Fruit fly (Drosophila melanogaster) whole organism, embryonic: ENCODE results near the gene Fgop2.
A peak's percentile ranks its signal among the peaks of the same experiment; 100 is the strongest.

Experiments
- Ada2b ChIP-seq: fragments of 200-800 bp; sonication (Bioruptor generic); IDR thresholded peaks from 2 replicates; pipeline ENCODE4 v1.3.6; 2022; ENCODE audit warnings: missing biosample characterization, missing genetic modification characterization
- Adf1 ChIP-seq: fragments of 200-800 bp; sonication (Bioruptor generic); IDR thresholded peaks from 2 replicates; pipeline ENCODE4 v1.3.6; 2022; ENCODE audit warnings: missing biosample characterization, missing genetic modification characterization
- Bgb ChIP-seq: fragments of 200-800 bp; sonication (Bioruptor generic); IDR thresholded peaks from 2 replicates; pipeline ENCODE4 v1.3.6; 2022; ENCODE audit warnings: missing biosample characterization, missing genetic modification characterization; ENCODE audit not compliant: partially characterized antibody
- CG1024 ChIP-seq: fragments of 200-800 bp; sonication (Bioruptor generic); IDR thresholded peaks from 2 replicates; pipeline ENCODE4 v1.3.6; 2022; ENCODE audit warnings: missing biosample characterization, missing genetic modification characterization
- CG10543 ChIP-seq: fragments of 200-800 bp; sonication (Bioruptor generic); optimal IDR thresholded peaks from 3 replicates; lab custom pipeline; 2017; ENCODE audit warnings: missing biosample characterization, mild to moderate bottlenecking, missing genetic modification characterization, moderate library complexity
- CG10959 ChIP-seq: fragments of 200-800 bp; sonication (Bioruptor generic); IDR thresholded peaks from 2 replicates; pipeline ENCODE4 v1.3.6; 2022; ENCODE audit warnings: missing biosample characterization, missing genetic modification characterization
- CG14860 ChIP-seq: fragments of 200-800 bp; sonication (Bioruptor generic); IDR thresholded peaks from 3 replicates; pipeline ENCODE4 v1.3.6; 2022; ENCODE audit warnings: missing biosample characterization, missing genetic modification characterization; ENCODE audit not compliant: partially characterized antibody
- CG15479 ChIP-seq: fragments of 200-800 bp; sonication (Bioruptor generic); optimal IDR thresholded peaks from 3 replicates; lab custom pipeline; 2019; ENCODE audit warnings: missing biosample characterization, mild to moderate bottlenecking, missing genetic modification characterization, moderate library complexity
- CG17385 ChIP-seq: fragments of 200-800 bp; sonication (Bioruptor generic); optimal IDR thresholded peaks from 3 replicates; lab custom pipeline; 2018; ENCODE audit warnings: missing biosample characterization, mild to moderate bottlenecking, missing genetic modification characterization
- CG2202 ChIP-seq: fragments of 200-800 bp; sonication (Bioruptor generic); optimal IDR thresholded peaks from 2 replicates; lab custom pipeline; 2018; ENCODE audit warnings: missing biosample characterization, mild to moderate bottlenecking, missing genetic modification characterization
- CG32767 ChIP-seq: fragments of 200-800 bp; sonication (Bioruptor generic); IDR thresholded peaks from 2 replicates; pipeline ENCODE4 v1.3.6; 2022; ENCODE audit warnings: missing biosample characterization, missing genetic modification characterization
- CG33557 ChIP-seq: fragments of 200-800 bp; sonication (Bioruptor generic); optimal IDR thresholded peaks from 2 replicates; lab custom pipeline; 2019; ENCODE audit warnings: missing biosample characterization, mild to moderate bottlenecking, missing genetic modification characterization, moderate library complexity
- CG8924 ChIP-seq: fragments of 200-800 bp; optimal IDR thresholded peaks from 3 replicates; lab custom pipeline; 2019; ENCODE audit warnings: missing biosample characterization, mild to moderate bottlenecking, missing genetic modification characterization, moderate library complexity
- CG9437 ChIP-seq: fragments of 200-800 bp; sonication (Bioruptor generic); optimal IDR thresholded peaks from 2 replicates; lab custom pipeline; 2018; ENCODE audit warnings: missing biosample characterization, mild to moderate bottlenecking, missing genetic modification characterization
- Dbx ChIP-seq: fragments of 200-800 bp; sonication (Bioruptor generic); IDR thresholded peaks from 3 replicates; pipeline ENCODE4 v1.3.6; 2022; ENCODE audit warnings: missing biosample characterization, missing genetic modification characterization
- Deaf1 ChIP-seq: fragments of 200-800 bp; optimal IDR thresholded peaks from 3 replicates; lab custom pipeline; 2019; ENCODE audit warnings: missing biosample characterization, mild to moderate bottlenecking, missing genetic modification characterization, moderate library complexity
- Gug ChIP-seq: fragments of 200-800 bp; sonication (Bioruptor generic); IDR thresholded peaks from 4 replicates; pipeline ENCODE4 v1.3.6; 2022; ENCODE audit warnings: missing biosample characterization, missing genetic modification characterization
- HmgD ChIP-seq: fragments of 200-800 bp; sonication (Bioruptor generic); optimal IDR thresholded peaks from 3 replicates; lab custom pipeline; 2016; ENCODE audit warnings: missing biosample characterization, missing genetic modification characterization
- Hmr ChIP-seq: fragments of 200-800 bp; sonication (Bioruptor generic); optimal IDR thresholded peaks from 3 replicates; lab custom pipeline; 2017; ENCODE audit warnings: mild to moderate bottlenecking, missing biosample characterization, missing genetic modification reagents, missing genetic modification characterization
- Hr39 ChIP-seq: fragments of >200 bp; optimal IDR thresholded peaks from 2 replicates; lab custom pipeline; 2017
- MESR4 ChIP-seq: fragments of 200-800 bp; sonication (Bioruptor generic); optimal IDR thresholded peaks from 2 replicates; lab custom pipeline; 2018; ENCODE audit warnings: missing biosample characterization, mild to moderate bottlenecking, missing genetic modification characterization, moderate library complexity
- Med ChIP-seq: fragments of 200-800 bp; sonication (Bioruptor generic); peaks from one replicate; lab custom pipeline; 2016; ENCODE audit warnings: missing biosample characterization, missing genetic modification characterization, mild to moderate bottlenecking, inconsistent platforms, moderate library complexity
- Myb ChIP-seq: fragments of 200-800 bp; sonication (Bioruptor generic); optimal IDR thresholded peaks from 2 replicates; lab custom pipeline; 2016; ENCODE audit warnings: missing biosample characterization, missing genetic modification characterization
- Nf-YB ChIP-seq: fragments of 200-800 bp; sonication (Bioruptor generic); optimal IDR thresholded peaks from 3 replicates; lab custom pipeline; 2019; ENCODE audit warnings: missing biosample characterization, mild to moderate bottlenecking, missing genetic modification characterization, moderate library complexity
- Pdp1 ChIP-seq, 2 experiments: fragments of 200-800 bp; sonication (Bioruptor generic); optimal IDR thresholded peaks; 3 replicates each; lab custom pipeline; 2016; ENCODE audit warnings: missing biosample characterization in 2 of 2, missing genetic modification characterization in 2 of 2, mild to moderate bottlenecking in 1 of 2, moderate library complexity in 1 of 2
- Taf1 ChIP-seq: fragments of 200-800 bp; sonication (Bioruptor generic); IDR thresholded peaks from 2 replicates; pipeline ENCODE4 v1.3.6; 2022; ENCODE audit warnings: missing biosample characterization, missing genetic modification characterization
- Vsx1 ChIP-seq: fragments of 200-800 bp; sonication (Bioruptor generic); optimal IDR thresholded peaks from 2 replicates; lab custom pipeline; 2017; ENCODE audit warnings: missing biosample characterization, mild to moderate bottlenecking, missing genetic modification characterization, missing genetic modification reagents
- YL-1 ChIP-seq: fragments of 200-800 bp; sonication (Bioruptor generic); optimal IDR thresholded peaks from 3 replicates; lab custom pipeline; 2017; ENCODE audit warnings: missing biosample characterization, mild to moderate bottlenecking, missing genetic modification characterization
- abd-A ChIP-seq: fragments of 200-800 bp; sonication (Bioruptor generic); optimal IDR thresholded peaks from 3 replicates; lab custom pipeline; 2019; ENCODE audit warnings: missing biosample characterization, mild to moderate bottlenecking, missing genetic modification characterization, moderate library complexity
- ash1 ChIP-seq: fragments of 200-800 bp; sonication (Bioruptor generic); optimal IDR thresholded peaks from 2 replicates; lab custom pipeline; 2018; ENCODE audit warnings: missing biosample characterization, mild to moderate bottlenecking, missing genetic modification characterization
- az2 ChIP-seq: fragments of 200-800 bp; sonication (Bioruptor generic); optimal IDR thresholded peaks from 3 replicates; lab custom pipeline; 2016; ENCODE audit warnings: missing biosample characterization, missing genetic modification characterization
- bbx ChIP-seq: fragments of 200-800 bp; sonication (Bioruptor generic); IDR thresholded peaks from 2 replicates; pipeline ENCODE4 v1.3.6; 2022; ENCODE audit warnings: missing biosample characterization, missing genetic modification characterization; ENCODE audit not compliant: partially characterized antibody
- bcd ChIP-seq: fragments of 200-800 bp; sonication (Bioruptor generic); optimal IDR thresholded peaks from 2 replicates; lab custom pipeline; 2017; ENCODE audit warnings: missing biosample characterization, mild to moderate bottlenecking, missing genetic modification characterization
- bigmax ChIP-seq: fragments of 200-800 bp; sonication (Bioruptor generic); optimal IDR thresholded peaks from 2 replicates; lab custom pipeline; 2018; ENCODE audit warnings: missing biosample characterization, mild to moderate bottlenecking, missing genetic modification characterization
- chinmo ChIP-seq: fragments of 200-800 bp; sonication (Bioruptor generic); IDR thresholded peaks from 4 replicates; pipeline ENCODE4 v1.3.6; 2022; ENCODE audit warnings: missing biosample characterization, missing genetic modification characterization; ENCODE audit not compliant: partially characterized antibody
- chm ChIP-seq: fragments of 200-800 bp; sonication (Bioruptor generic); IDR thresholded peaks from 2 replicates; pipeline ENCODE4 v1.3.6; 2022; ENCODE audit warnings: missing biosample characterization, missing genetic modification characterization
- dm ChIP-seq: fragments of 200-800 bp; sonication (Bioruptor generic); optimal IDR thresholded peaks from 3 replicates; lab custom pipeline; 2016; ENCODE audit warnings: missing biosample characterization, missing genetic modification characterization
- hbn ChIP-seq: fragments of 200-800 bp; sonication (Bioruptor generic); IDR thresholded peaks from 2 replicates; pipeline ENCODE4 v1.3.6; 2022; ENCODE audit warnings: missing biosample characterization, missing genetic modification characterization; ENCODE audit not compliant: partially characterized antibody
- ken ChIP-seq: fragments of 200-800 bp; sonication (Bioruptor generic); IDR thresholded peaks from 3 replicates; pipeline ENCODE4 v1.3.6; 2022; ENCODE audit warnings: missing biosample characterization, missing genetic modification characterization
- lilli ChIP-seq: fragments of 200-800 bp; sonication (Bioruptor generic); optimal IDR thresholded peaks from 3 replicates; lab custom pipeline; 2016; ENCODE audit warnings: missing biosample characterization, missing genetic modification characterization
- oc ChIP-seq: fragments of 200-800 bp; sonication (Bioruptor generic); optimal IDR thresholded peaks from 2 replicates; lab custom pipeline; 2018; ENCODE audit warnings: missing biosample characterization, mild to moderate bottlenecking, missing genetic modification characterization, moderate library complexity
- peb ChIP-seq: fragments of 200-800 bp; sonication (Bioruptor generic); IDR thresholded peaks from 2 replicates; pipeline ENCODE4 v1.3.6; 2022; ENCODE audit warnings: missing biosample characterization, missing genetic modification characterization
- phol ChIP-seq: fragments of 200-800 bp; sonication (Bioruptor generic); optimal IDR thresholded peaks from 3 replicates; lab custom pipeline; 2018; ENCODE audit warnings: missing biosample characterization, mild to moderate bottlenecking, missing genetic modification characterization, moderate library complexity
- rib ChIP-seq: fragments of 200-800 bp; sonication (Bioruptor generic); IDR thresholded peaks from 2 replicates; pipeline ENCODE4 v1.3.6; 2022; ENCODE audit warnings: missing biosample characterization, missing genetic modification characterization
- salm ChIP-seq: fragments of 200-800 bp; sonication (Bioruptor generic); optimal IDR thresholded peaks from 2 replicates; lab custom pipeline; 2018; ENCODE audit warnings: missing biosample characterization, mild to moderate bottlenecking, missing genetic modification characterization
- sob ChIP-seq: fragments of 200-800 bp; sonication (Bioruptor generic); IDR thresholded peaks from 2 replicates; pipeline ENCODE4 v1.3.6; 2022; ENCODE audit warnings: missing biosample characterization, missing genetic modification characterization
- sqz ChIP-seq: fragments of 200-800 bp; sonication (Bioruptor generic); optimal IDR thresholded peaks from 3 replicates; lab custom pipeline; 2018; ENCODE audit warnings: missing biosample characterization, mild to moderate bottlenecking, missing genetic modification characterization
- stc ChIP-seq: fragments of 200-800 bp; sonication (Bioruptor generic); IDR thresholded peaks from 2 replicates; pipeline ENCODE4 v1.3.6; 2022; ENCODE audit warnings: missing biosample characterization, missing genetic modification characterization
- zen ChIP-seq: fragments of 200-800 bp; sonication (Bioruptor generic); optimal IDR thresholded peaks from 3 replicates; lab custom pipeline; 2018; ENCODE audit warnings: missing biosample characterization, mild to moderate bottlenecking, missing genetic modification characterization, moderate library complexity

Gene Fgop2

dm6 chr2L:6920661-6921359 lies 24.3 kb downstream of the Fgop2 start, which contains the start of gene Hrb27C (continued):
- TF ChIP-seq Myb (GFP tag; lab: Kevin White, UChicago): no peak
- TF ChIP-seq CG1024 (GFP tag; lab: Robert Waterston, UW): no peak
- TF ChIP-seq Nf-YB (GFP tag; lab: Kevin White, UChicago): peak; percentile 16
- peak; percentile 91 for TF ChIP-seq CG32767 (GFP tag; lab: Robert Waterston, UW)
- no peak for TF ChIP-seq CG10543 (GFP tag; lab: Kevin White, UChicago)
- peak; percentile 12 for TF ChIP-seq phol
- 0 out of 2 replicates have a peak, but pooled peaks have one; percentile 7 for TF ChIP-seq Adf1 (GFP tag; lab: Robert Waterston, UW)
- TF ChIP-seq HmgD: no peak
- no peak for TF ChIP-seq ken (GFP tag; lab: Robert Waterston, UW)
- TF ChIP-seq CG33557: no peak
- TF ChIP-seq Deaf1 (tag; lab: Kevin White, UChicago): peak; percentile 91
- TF ChIP-seq CG9437 (GFP tag; lab: Kevin White, UChicago): no peak
- peak; percentile 40; the same call in 1 of the 2 replicates for TF ChIP-seq Bgb (GFP tag; lab: Robert Waterston, UW)
- TF ChIP-seq Hmr (GFP tag; lab: Kevin White, UChicago): peak; percentile 10
- no peak for TF ChIP-seq CG2202 (tag; lab: Kevin White, UChicago)
- TF ChIP-seq hbn (GFP tag; lab: Robert Waterston, UW): no peak
- TF ChIP-seq Vsx1 (GFP tag; lab: Kevin White, UChicago): no peak
- peak; percentile 96 for TF ChIP-seq bigmax
- peak; percentile 81 for TF ChIP-seq rib (GFP tag; lab: Robert Waterston, UW)
- peak; percentile 68 for TF ChIP-seq Med
- TF ChIP-seq CG17385 (GFP tag; lab: Kevin White, UChicago): peak; percentile 1
- TF ChIP-seq Pdp1 (GFP tag; optimal IDR thresholded peaks at IDR 0.05; lab: Kevin White, UChicago): peak in 1 of 2 experiments; percentile 86
- peak; percentile 96 for TF ChIP-seq CG15479 (GFP tag; lab: Kevin White, UChicago)
- peak; percentile 68 for TF ChIP-seq MESR4
- TF ChIP-seq peb (GFP tag; lab: Robert Waterston, UW): no peak
- no peak for TF ChIP-seq abd-A (tag; lab: Kevin White, UChicago)
- peak; percentile 74 for TF ChIP-seq YL-1
- no peak for TF ChIP-seq bcd
- peak; percentile 66 for TF ChIP-seq chm
- no peak for TF ChIP-seq stc
- TF ChIP-seq Ada2b (GFP tag; lab: Robert Waterston, UW): no peak
- peak; percentile 53; the same call in 1 of the 2 replicates for TF ChIP-seq bbx (GFP tag; lab: Robert Waterston, UW)
- no peak for TF ChIP-seq Taf1 (GFP tag; lab: Robert Waterston, UW)
- no peak for TF ChIP-seq zen
- TF ChIP-seq Hr39 (lab: Kevin White, UChicago): peak; percentile 50
- TF ChIP-seq CG14860: no peak
- no peak for TF ChIP-seq ash1 (GFP tag; lab: Kevin White, UChicago)
- no peak for TF ChIP-seq az2 (GFP tag; lab: Kevin White, UChicago)
- TF ChIP-seq lilli: no peak
- TF ChIP-seq chinmo (GFP tag; lab: Robert Waterston, UW): 0 out of 4 replicates have a peak, but pooled peaks have one; percentile 60
- no peak for TF ChIP-seq sob
- peak; percentile 66 for TF ChIP-seq dm (GFP tag; lab: Kevin White, UChicago)
- TF ChIP-seq salm: peak; percentile 9
- no peak for TF ChIP-seq Gug (GFP tag; lab: Robert Waterston, UW)
- peak; percentile 57 for TF ChIP-seq sqz (GFP tag; lab: Kevin White, UChicago)
- peak; percentile 50; the same call in 1 of the 3 replicates for TF ChIP-seq Dbx (GFP tag; lab: Robert Waterston, UW)
- TF ChIP-seq oc: no peak
- peak; percentile 15 for TF ChIP-seq CG8924 (tag; lab: Kevin White, UChicago)
- TF ChIP-seq CG10959 (GFP tag; lab: Robert Waterston, UW): no peak
